Worm (Caenorhabditis elegans) whole organism, L2 larva: ENCODE data around the gene ctsa-3.1.

Source experiments
- C34F6.9 ChIP-seq: fragments of 150-350 bp; optimal IDR thresholded peaks from 2 replicates; lab custom pipeline; 2014; ENCODE audit warnings: missing biosample characterization, missing genetic modification characterization
- aly-2 ChIP-seq: fragments of 150-350 bp; optimal IDR thresholded peaks from 2 replicates; lab custom pipeline; 2014; ENCODE audit warnings: missing biosample characterization, missing genetic modification characterization
- ceh-16 ChIP-seq: fragments of 150-350 bp; optimal IDR thresholded peaks from 2 replicates; lab custom pipeline; 2014; ENCODE audit warnings: missing biosample characterization, missing genetic modification characterization
- gmeb-1 ChIP-seq: fragments of 150-350 bp; optimal IDR thresholded peaks from 2 replicates; lab custom pipeline; 2014; ENCODE audit warnings: missing biosample characterization, missing genetic modification characterization
- lin-13 ChIP-seq: fragments of 150-350 bp; optimal IDR thresholded peaks from 2 replicates; lab custom pipeline; 2014; ENCODE audit warnings: missing biosample characterization, missing genetic modification reagents, missing genetic modification characterization
- nhr-10 ChIP-seq: sonication (generic microtip); optimal IDR thresholded peaks from 2 replicates; lab custom pipeline; 2017; ENCODE audit warnings: missing biosample characterization, missing genetic modification characterization
- nhr-25 ChIP-seq: fragments of 150-350 bp; sonication (generic microtip); optimal IDR thresholded peaks from 3 replicates; lab custom pipeline; 2014; ENCODE audit warnings: missing biosample characterization, missing genetic modification characterization

ce11 chrII:7277925-7278324, 45.3 kb downstream of the ctsa-3.1 start:
- TF ChIP-seq lin-13 (no peak), nhr-25 (peak; percentile 70), aly-2 (tag; lab: Kevin White, UChicago) (no peak), nhr-10 (no peak), ceh-16 (no peak), gmeb-1 (tag; lab: Kevin White, UChicago) (no peak), C34F6.9 (tag; lab: Kevin White, UChicago) (no peak)
